Worm (Caenorhabditis elegans) whole organism, L4/young adult: ENCODE data around the gene W10G11.19.

Source experiments
- dao-5 ChIP-seq: sonication (generic microtip); optimal IDR thresholded peaks from 2 replicates; lab custom pipeline; 2016; ENCODE audit warnings: missing genotype, missing genetic modification characterization, moderate library complexity, missing compliant biosample characterization
- him-1 ChIP-seq: sonication (generic microtip); optimal IDR thresholded peaks from 2 replicates; lab custom pipeline; 2016; ENCODE audit warnings: missing genotype, missing genetic modification reagents, missing genetic modification characterization, missing compliant biosample characterization

- TF ChIP-seq him-1 (tag; lab: Kevin White, UChicago) (no peak), dao-5 (no peak)
These were observed 22.8 kb downstream of the W10G11.19 start, which contains the start of gene clec-130 for ce11 chrII:3573255-3573654.
